Fruit fly (Drosophila melanogaster) whole organism, embryonic: ENCODE results near the gene CG3505.
A peak's percentile ranks its signal among the peaks of the same experiment; 100 is the strongest.

Experiments used
- Asciz ChIP-seq: fragments of 200-800 bp; sonication (Bioruptor generic); optimal IDR thresholded peaks from 2 replicates; lab custom pipeline; 2017; ENCODE audit warnings: missing biosample characterization, mild to moderate bottlenecking, missing genetic modification characterization, missing genetic modification reagents
- Atf6 ChIP-seq: fragments of 200-800 bp; sonication (Bioruptor generic); IDR thresholded peaks from 2 replicates; pipeline ENCODE4 v1.3.6; 2022; ENCODE audit warnings: missing biosample characterization, missing genetic modification characterization
- Bdp1 ChIP-seq: fragments of 200-800 bp; sonication (Bioruptor generic); optimal IDR thresholded peaks from 3 replicates; lab custom pipeline; 2016; ENCODE audit warnings: missing biosample characterization, missing genetic modification characterization
- Bgb ChIP-seq: fragments of 200-800 bp; sonication (Bioruptor generic); IDR thresholded peaks from 2 replicates; pipeline ENCODE4 v1.3.6; 2022; ENCODE audit warnings: missing biosample characterization, missing genetic modification characterization; ENCODE audit not compliant: partially characterized antibody
- C15 ChIP-seq: fragments of 200-800 bp; sonication (Bioruptor generic); IDR thresholded peaks from 3 replicates; pipeline ENCODE4 v1.3.6; 2022; ENCODE audit warnings: missing biosample characterization, missing genetic modification characterization
- CG10209 ChIP-seq: fragments of 200-800 bp; sonication (Bioruptor generic); optimal IDR thresholded peaks from 3 replicates; lab custom pipeline; 2017; ENCODE audit warnings: missing biosample characterization, mild to moderate bottlenecking, missing genetic modification characterization, missing genetic modification reagents
- CG10321 ChIP-seq: fragments of 200-800 bp; sonication (Bioruptor generic); IDR thresholded peaks from 2 replicates; pipeline ENCODE4 v1.3.6; 2022; ENCODE audit warnings: missing biosample characterization, missing genetic modification characterization
- CG10462 ChIP-seq: fragments of 200-800 bp; sonication (Bioruptor generic); optimal IDR thresholded peaks from 2 replicates; lab custom pipeline; 2016; ENCODE audit warnings: missing biosample characterization, missing genetic modification characterization
- CG12155 ChIP-seq: fragments of 200-800 bp; sonication (Bioruptor generic); optimal IDR thresholded peaks from 3 replicates; lab custom pipeline; 2016; ENCODE audit warnings: missing biosample characterization, missing genetic modification characterization
- CG12236 ChIP-seq: fragments of 200-800 bp; sonication (Bioruptor generic); optimal IDR thresholded peaks from 2 replicates; lab custom pipeline; 2016; ENCODE audit warnings: missing biosample characterization, missing genetic modification characterization
- CG12391 ChIP-seq: fragments of 200-800 bp; sonication (Bioruptor generic); optimal IDR thresholded peaks from 3 replicates; lab custom pipeline; 2018; ENCODE audit warnings: missing biosample characterization, mild to moderate bottlenecking, missing genetic modification characterization, moderate library complexity
- CG15269 ChIP-seq: fragments of 200-800 bp; sonication (Bioruptor generic); optimal IDR thresholded peaks from 2 replicates; lab custom pipeline; 2018; ENCODE audit warnings: missing biosample characterization, mild to moderate bottlenecking, missing genetic modification characterization, moderate library complexity
- CG17912 ChIP-seq: fragments of 200-800 bp; sonication (Bioruptor generic); optimal IDR thresholded peaks from 2 replicates; lab custom pipeline; 2018; ENCODE audit warnings: missing biosample characterization, mild to moderate bottlenecking, missing genetic modification characterization
- CG2116 ChIP-seq: fragments of 200-800 bp; sonication (Bioruptor generic); optimal IDR thresholded peaks from 3 replicates; lab custom pipeline; 2018; ENCODE audit warnings: missing biosample characterization, mild to moderate bottlenecking, missing genetic modification characterization
- CG2712 ChIP-seq: fragments of 200-800 bp; optimal IDR thresholded peaks from 3 replicates; lab custom pipeline; 2019; ENCODE audit warnings: missing biosample characterization, mild to moderate bottlenecking, missing genetic modification characterization, moderate library complexity
- CG2875 ChIP-seq: fragments of 200-800 bp; sonication (Bioruptor generic); optimal IDR thresholded peaks from 2 replicates; lab custom pipeline; 2017; ENCODE audit warnings: missing biosample characterization, mild to moderate bottlenecking, missing genetic modification characterization, missing genetic modification reagents
- CG30431 ChIP-seq: fragments of 200-800 bp; sonication (Bioruptor generic); optimal IDR thresholded peaks from 2 replicates; lab custom pipeline; 2017; ENCODE audit warnings: missing biosample characterization, missing genetic modification characterization
- CG3281 ChIP-seq: fragments of 200-800 bp; sonication (Bioruptor generic); optimal IDR thresholded peaks from 3 replicates; lab custom pipeline; 2017; ENCODE audit warnings: missing biosample characterization, mild to moderate bottlenecking, missing genetic modification characterization
- CG33213 ChIP-seq: fragments of 200-800 bp; sonication (Bioruptor generic); optimal IDR thresholded peaks from 3 replicates; lab custom pipeline; 2016; ENCODE audit warnings: missing biosample characterization, missing genetic modification characterization
- CG4820 ChIP-seq: fragments of 200-800 bp; sonication (Bioruptor generic); optimal IDR thresholded peaks from 3 replicates; lab custom pipeline; 2016; ENCODE audit warnings: missing biosample characterization, missing genetic modification characterization
- CTCF ChIP-seq: fragments of 200-800 bp; sonication (Bioruptor generic); optimal IDR thresholded peaks from 2 replicates; lab custom pipeline; 2017; ENCODE audit warnings: missing biosample characterization, mild to moderate bottlenecking, missing genetic modification characterization, moderate library complexity
- Dip3 ChIP-seq: fragments of 200-800 bp; sonication (Bioruptor generic); optimal IDR thresholded peaks from 3 replicates; lab custom pipeline; 2016; ENCODE audit warnings: missing biosample characterization, missing genetic modification characterization
- Dp ChIP-seq: fragments of 200-800 bp; sonication (Bioruptor generic); optimal IDR thresholded peaks from 2 replicates; lab custom pipeline; 2018; ENCODE audit warnings: missing biosample characterization, mild to moderate bottlenecking, missing genetic modification characterization, moderate library complexity
- Ets65A ChIP-seq: fragments of 200-800 bp; sonication (Bioruptor generic); peaks from one replicate; lab custom pipeline; 2016; ENCODE audit warnings: missing biosample characterization, missing genetic modification characterization
- H15 ChIP-seq: fragments of 200-800 bp; sonication (Bioruptor generic); IDR thresholded peaks from 3 replicates; pipeline ENCODE4 v1.3.6; 2022; ENCODE audit warnings: missing biosample characterization, missing genetic modification characterization
- Hr78 ChIP-seq, 2 experiments: fragments of 200-800 bp in 1 of 2; fragments of >200 bp in 1 of 2; sonication (Bioruptor generic) in 1 of 2; optimal IDR thresholded peaks; 2 replicates each; lab custom pipeline; 2017 to 2019; ENCODE audit warnings: missing biosample characterization in 2 of 2, missing genetic modification characterization in 2 of 2, mild to moderate bottlenecking in 1 of 2, moderate library complexity in 1 of 2
- Nf-YB ChIP-seq: fragments of 200-800 bp; sonication (Bioruptor generic); optimal IDR thresholded peaks from 3 replicates; lab custom pipeline; 2019; ENCODE audit warnings: missing biosample characterization, mild to moderate bottlenecking, missing genetic modification characterization, moderate library complexity
- Oaz ChIP-seq: fragments of 200-800 bp; sonication (Bioruptor generic); IDR thresholded peaks from 2 replicates; pipeline ENCODE4 v1.3.6; 2022; ENCODE audit warnings: missing biosample characterization, missing genetic modification characterization
- PHDP ChIP-seq: fragments of 200-800 bp; sonication (Bioruptor generic); optimal IDR thresholded peaks from 3 replicates; lab custom pipeline; 2018; ENCODE audit warnings: missing biosample characterization, mild to moderate bottlenecking, missing genetic modification characterization, moderate library complexity
- Poxn ChIP-seq: fragments of 200-800 bp; sonication (Bioruptor generic); IDR thresholded peaks from 2 replicates; pipeline ENCODE4 v1.3.6; 2022; ENCODE audit warnings: missing biosample characterization, missing genetic modification characterization
- Sox100B ChIP-seq: fragments of 200-800 bp; sonication (Bioruptor generic); optimal IDR thresholded peaks from 3 replicates; lab custom pipeline; 2018; ENCODE audit warnings: missing biosample characterization, mild to moderate bottlenecking, missing genetic modification characterization
- Spps ChIP-seq: fragments of 200-800 bp; sonication (Bioruptor generic); optimal IDR thresholded peaks from 2 replicates; lab custom pipeline; 2018; ENCODE audit warnings: missing biosample characterization, mild to moderate bottlenecking, missing genetic modification characterization
- Ssrp ChIP-seq: fragments of 200-800 bp; sonication (Bioruptor generic); optimal IDR thresholded peaks from 2 replicates; lab custom pipeline; 2018; ENCODE audit warnings: missing biosample characterization, mild to moderate bottlenecking, missing genetic modification characterization, moderate library complexity
- Vsx1 ChIP-seq: fragments of 200-800 bp; sonication (Bioruptor generic); optimal IDR thresholded peaks from 2 replicates; lab custom pipeline; 2017; ENCODE audit warnings: missing biosample characterization, mild to moderate bottlenecking, missing genetic modification characterization, missing genetic modification reagents
- Xbp1 ChIP-seq: fragments of 200-800 bp; sonication (Bioruptor generic); optimal IDR thresholded peaks from 3 replicates; lab custom pipeline; 2016; ENCODE audit warnings: missing biosample characterization, mild to moderate bottlenecking, missing genetic modification characterization
- ac ChIP-seq: fragments of 200-800 bp; sonication (Bioruptor generic); optimal IDR thresholded peaks from 3 replicates; lab custom pipeline; 2017; ENCODE audit warnings: missing biosample characterization, mild to moderate bottlenecking, missing genetic modification characterization
- chif ChIP-seq, 2 experiments: fragments of 200-800 bp; sonication (Bioruptor generic); optimal IDR thresholded peaks; 3 replicates each; lab custom pipeline; 2016; ENCODE audit warnings: missing biosample characterization in 2 of 2, missing genetic modification characterization in 2 of 2
- dmrt11E ChIP-seq: fragments of 200-800 bp; sonication (Bioruptor generic); optimal IDR thresholded peaks from 3 replicates; lab custom pipeline; 2018; ENCODE audit warnings: missing biosample characterization, mild to moderate bottlenecking, missing genetic modification characterization, moderate library complexity
- fd3F ChIP-seq: fragments of 200-800 bp; sonication (Bioruptor generic); optimal IDR thresholded peaks from 2 replicates; lab custom pipeline; 2018; ENCODE audit warnings: missing biosample characterization, mild to moderate bottlenecking, missing genetic modification characterization, moderate library complexity
- fd64A ChIP-seq: fragments of 200-800 bp; sonication (Bioruptor generic); optimal IDR thresholded peaks from 3 replicates; lab custom pipeline; 2018; ENCODE audit warnings: missing biosample characterization, mild to moderate bottlenecking, missing genetic modification characterization
- fru ChIP-seq: fragments of >200 bp; optimal IDR thresholded peaks from 2 replicates; lab custom pipeline; 2017
- gce ChIP-seq: fragments of 200-800 bp; sonication (Bioruptor generic); IDR thresholded peaks from 3 replicates; pipeline ENCODE4 v1.3.6; 2022; ENCODE audit warnings: missing biosample characterization, missing genetic modification characterization
- hth ChIP-seq: fragments of >200 bp; optimal IDR thresholded peaks from 2 replicates; lab custom pipeline; 2017; ENCODE audit warnings: inconsistent platforms
- kah ChIP-seq: fragments of 200-800 bp; sonication (Bioruptor generic); optimal IDR thresholded peaks from 2 replicates; lab custom pipeline; 2018; ENCODE audit warnings: missing biosample characterization, mild to moderate bottlenecking, missing genetic modification characterization
- luna ChIP-seq: fragments of 200-800 bp; sonication (Bioruptor generic); optimal IDR thresholded peaks from 2 replicates; lab custom pipeline; 2016; ENCODE audit warnings: missing biosample characterization, missing genetic modification characterization
- p53 ChIP-seq: fragments of 200-800 bp; sonication (Bioruptor generic); optimal IDR thresholded peaks from 2 replicates; lab custom pipeline; 2016; ENCODE audit warnings: missing biosample characterization, missing genetic modification characterization
- pho ChIP-seq: fragments of 200-800 bp; sonication (Bioruptor generic); optimal IDR thresholded peaks from 2 replicates; lab custom pipeline; 2016; ENCODE audit warnings: missing biosample characterization, missing genetic modification characterization
- salm ChIP-seq: fragments of 200-800 bp; sonication (Bioruptor generic); optimal IDR thresholded peaks from 2 replicates; lab custom pipeline; 2018; ENCODE audit warnings: missing biosample characterization, mild to moderate bottlenecking, missing genetic modification characterization
- sisA ChIP-seq: fragments of 200-800 bp; sonication (Bioruptor generic); IDR thresholded peaks from 2 replicates; pipeline ENCODE4 v1.3.6; 2022; ENCODE audit warnings: missing biosample characterization, missing genetic modification characterization
- stwl ChIP-seq: fragments of 200-800 bp; sonication (Bioruptor generic); optimal IDR thresholded peaks from 3 replicates; lab custom pipeline; 2018; ENCODE audit warnings: missing biosample characterization, mild to moderate bottlenecking, missing genetic modification characterization, moderate library complexity

Gene CG3505

dm6 chr3R:14662989-14663500 is 5.8 kb downstream of the CG3505 start, which contains the start of the genes Rad17 and BigH1 (continued):
- TF ChIP-seq CG10462 (GFP tag; lab: Kevin White, UChicago), result no peak
- no peak for TF ChIP-seq Bdp1 (GFP tag; lab: Kevin White, UChicago)
- no peak for TF ChIP-seq CG30431
- TF ChIP-seq Atf6, result no peak

dm6 chr3R:14670840-14671239 is 13.6 kb downstream of the CG3505 start:
- TF ChIP-seq C15 (GFP tag; lab: Robert Waterston, UW) (no peak), Asciz (GFP tag; lab: Kevin White, UChicago) (peak; percentile 82), Xbp1 (no peak), Bgb (GFP tag; lab: Robert Waterston, UW) (no peak), kah (GFP tag; lab: Kevin White, UChicago) (peak; percentile 43), Ssrp (tag; lab: Kevin White, UChicago) (no peak), dmrt11E (tag; lab: Kevin White, UChicago) (peak; percentile 88), Oaz (no peak), CG33213 (GFP tag; lab: Kevin White, UChicago) (no peak), PHDP (peak; percentile 51), Dp (GFP tag; lab: Kevin White, UChicago) (no peak), CG12155 (GFP tag; lab: Kevin White, UChicago) (no peak), Poxn (GFP tag; lab: Robert Waterston, UW) (no peak), CG10321 (GFP tag; lab: Robert Waterston, UW) (no peak), CG12391 (tag; lab: Kevin White, UChicago) (peak; percentile 34), Hr78 (GFP tag; optimal IDR thresholded peaks at IDR 0.05; lab: Kevin White, UChicago) (peak in 1 of 2 experiments; percentile 89), Spps (peak; percentile 69), H15 (GFP tag; lab: Robert Waterston, UW) (no peak), CG2712 (tag; lab: Kevin White, UChicago) (peak; percentile 79), gce (GFP tag; lab: Robert Waterston, UW) (0 out of 3 replicates have a peak, but pooled peaks have one; percentile 13), sisA (GFP tag; lab: Robert Waterston, UW) (no peak), CG4820 (GFP tag; lab: Kevin White, UChicago) (no peak), salm (tag; lab: Kevin White, UChicago) (peak; percentile 71), ac (GFP tag; lab: Kevin White, UChicago) (peak; percentile 94), Ets65A (peak; percentile 31), CG2875 (GFP tag; lab: Kevin White, UChicago) (peak; percentile 51), CG17912 (GFP tag; lab: Kevin White, UChicago) (no peak), CG15269 (no peak), Sox100B (no peak), Nf-YB (GFP tag; lab: Kevin White, UChicago) (peak; percentile 58), fru (no peak), CG3281 (GFP tag; lab: Kevin White, UChicago) (no peak), luna (GFP tag; lab: Kevin White, UChicago) (no peak), Vsx1 (peak; percentile 64), stwl (tag; lab: Kevin White, UChicago) (peak; percentile 52), CTCF (peak; percentile 32), fd3F (no peak), fd64A (GFP tag; lab: Kevin White, UChicago) (peak; percentile 82), CG10209 (GFP tag; lab: Kevin White, UChicago) (peak; percentile 59), CG12236 (GFP tag; lab: Kevin White, UChicago) (peak; percentile 17), pho (no peak), hth (lab: Kevin White, UChicago) (no peak), CG2116 (GFP tag; lab: Kevin White, UChicago) (peak; percentile 38), p53 (no peak), chif (GFP tag; optimal IDR thresholded peaks at IDR 0.05; lab: Kevin White, UChicago) (peak in 1 of 2 experiments; percentile 22), Dip3 (GFP tag; lab: Kevin White, UChicago) (no peak)
